Worm (Caenorhabditis elegans): ENCODE data around the gene glt-4.

Gene glt-4

DNA sequence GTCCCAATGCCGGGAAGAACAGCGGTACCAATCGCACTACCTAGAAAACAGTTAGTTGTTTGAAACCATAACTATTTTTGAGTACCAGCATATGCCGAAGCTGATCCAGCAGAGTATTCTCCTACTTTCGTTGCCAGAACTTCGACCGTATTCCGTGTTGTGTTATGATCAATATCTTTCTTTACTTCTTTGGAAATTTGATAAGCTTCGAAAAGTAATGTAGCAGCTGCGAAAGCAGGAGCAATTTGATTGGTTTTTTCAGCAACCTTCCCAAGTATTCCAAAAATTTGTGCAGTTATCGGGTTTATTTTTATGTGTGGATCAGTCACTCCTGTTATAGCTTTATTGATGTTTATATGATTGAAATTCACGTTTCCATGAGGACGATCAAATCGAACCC is 43.1 kb upstream of the glt-4 start:
- TF ChIP-seq npax-4 (tag; optimal IDR thresholded peaks at IDR 0.05) (no peak), hlh-13 (GFP tag; optimal IDR thresholded peaks at IDR 0.05) (no peak), nhr-11 (tag; optimal IDR thresholded peaks at IDR 0.05) (no peak), pqm-1 (tag; optimal IDR thresholded peaks at IDR 0.05) (no peak), ahr-1 (tag; optimal IDR thresholded peaks at IDR 0.05) (no peak), mec-3 (tag; optimal IDR thresholded peaks at IDR 0.05; ENCODE audit: borderline replicate concordance) (no peak), unc-3 (GFP tag; conservative IDR thresholded peaks at IDR 0.05) (no peak), unc-3 (tag; optimal IDR thresholded peaks at IDR 0.05) (no peak), hlh-8 (tag; optimal IDR thresholded peaks at IDR 0.05) (no peak), ceh-22 (tag; optimal IDR thresholded peaks at IDR 0.05) (no peak), hlh-15 (tag; optimal IDR thresholded peaks at IDR 0.05) (no peak), Y22D7AL.16 (tag; optimal IDR thresholded peaks at IDR 0.05) (no peak), pat-9 (tag; optimal IDR thresholded peaks at IDR 0.05) (no peak), lin-11 (tag; optimal IDR thresholded peaks at IDR 0.05) (no peak), ceh-31 (tag; optimal IDR thresholded peaks at IDR 0.05) (no peak), odd-2 (tag; optimal IDR thresholded peaks at IDR 0.05) (no peak), lim-6 (tag; optimal IDR thresholded peaks at IDR 0.05) (no peak), tbx-7 (tag; optimal IDR thresholded peaks at IDR 0.05) (no peak), nfya-1 (tag; optimal IDR thresholded peaks at IDR 0.05) (no peak)

- TF ChIP-seq C38D4.7 (GFP tag; optimal IDR thresholded peaks at IDR 0.05) (no peak), eyg-1 (tag; optimal IDR thresholded peaks at IDR 0.05) (no peak), syd-9 (tag; optimal IDR thresholded peaks at IDR 0.05) (no peak), ref-2 (tag; optimal IDR thresholded peaks at IDR 0.05) (no peak), nhr-232 (tag; optimal IDR thresholded peaks at IDR 0.05) (no peak), fkh-6 (tag; optimal IDR thresholded peaks at IDR 0.05) (no peak), ceh-9 (tag; optimal IDR thresholded peaks at IDR 0.05) (no peak)
These were observed 42.6 kb upstream of the glt-4 start, which contains the start of gene C03B1.14 for ce11 chrX:6360658-6361057. C03B1.14 (minus strand) TSS chrX:6360758.

- TF ChIP-seq ceh-24 (tag; optimal IDR thresholded peaks at IDR 0.05), result no peak
- no peak for TF ChIP-seq pha-2 (tag; optimal IDR thresholded peaks at IDR 0.05)
- TF ChIP-seq ama-1 (optimal IDR thresholded peaks at IDR 0.05), result no peak
- no peak for TF ChIP-seq C08G9.2 (tag; optimal IDR thresholded peaks at IDR 0.05)
- TF ChIP-seq pqm-1 (tag; optimal IDR thresholded peaks at IDR 0.05), result no peak
- no peak for TF ChIP-seq syd-9 (tag; optimal IDR thresholded peaks at IDR 0.05)
- TF ChIP-seq lim-6 (tag; optimal IDR thresholded peaks at IDR 0.05), result no peak
- TF ChIP-seq pax-1 (tag; optimal IDR thresholded peaks at IDR 0.05), result no peak
- TF ChIP-seq ceh-30 (tag; optimal IDR thresholded peaks at IDR 0.05), result no peak
- TF ChIP-seq ceh-9 (tag; optimal IDR thresholded peaks at IDR 0.05), result no peak
- TF ChIP-seq pha-4 (tag; optimal IDR thresholded peaks at IDR 0.05), result no peak
- no peak for TF ChIP-seq ahr-1 (tag; optimal IDR thresholded peaks at IDR 0.05)
- no peak for TF ChIP-seq eyg-1 (tag; optimal IDR thresholded peaks at IDR 0.05)
- no peak for TF ChIP-seq odd-2 (tag; optimal IDR thresholded peaks at IDR 0.05)
- no peak for TF ChIP-seq ceh-45 (GFP tag; IDR thresholded peaks at IDR 0.05)
- TF ChIP-seq K09A11.1 (tag; optimal IDR thresholded peaks at IDR 0.05; ENCODE audit: insufficient read depth), result no peak
- no peak for TF ChIP-seq ttx-3 (tag; optimal IDR thresholded peaks at IDR 0.05)
- TF ChIP-seq zip-5 (tag; optimal IDR thresholded peaks at IDR 0.05), result no peak
- no peak for TF ChIP-seq elt-4 (tag; optimal IDR thresholded peaks at IDR 0.05)
These were observed 39.0 kb upstream of the glt-4 start, which contains the start of gene C03B1.4 for ce11 chrX:6364196-6364595. C03B1.4 (plus strand) TSS chrX:6364496.

DNA sequence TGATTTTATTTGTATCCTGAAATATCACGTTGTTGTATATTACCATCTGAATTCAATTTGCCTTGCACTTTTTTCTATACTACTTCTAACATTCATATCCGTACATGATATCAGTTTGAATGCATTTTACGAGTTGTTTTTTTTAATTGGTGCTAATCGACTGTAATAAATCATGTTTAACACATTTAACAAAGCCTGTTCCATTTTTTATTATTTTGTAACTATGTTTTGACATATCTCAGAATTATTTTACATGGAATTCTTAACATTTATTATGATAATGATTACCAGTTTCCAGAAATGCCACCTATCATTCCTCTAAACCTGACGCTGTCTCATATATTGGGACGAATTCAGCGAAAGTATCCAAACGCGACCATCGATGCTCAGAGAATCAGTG is 37.5 kb upstream of the glt-4 start, which contains the start of gene C03B1.3:
C03B1.3 (plus strand) TSS at position 301 of the 400 bp plus-strand sequence.
- no peak for TF ChIP-seq unc-3 (GFP tag; conservative IDR thresholded peaks at IDR 0.05)
- TF ChIP-seq unc-3 (tag; optimal IDR thresholded peaks at IDR 0.05), result no peak
- TF ChIP-seq gmeb-2 (tag; optimal IDR thresholded peaks at IDR 0.05), result no peak
- TF ChIP-seq ahr-1 (tag; optimal IDR thresholded peaks at IDR 0.05), result no peak
- no peak for TF ChIP-seq pha-4 (tag; optimal IDR thresholded peaks at IDR 0.05)
- TF ChIP-seq ceh-30 (tag; optimal IDR thresholded peaks at IDR 0.05), result no peak
- no peak for TF ChIP-seq C38D4.7 (GFP tag; optimal IDR thresholded peaks at IDR 0.05)
- no peak for TF ChIP-seq F13H6.1 (tag; optimal IDR thresholded peaks at IDR 0.05)
- TF ChIP-seq ceh-2 (tag; optimal IDR thresholded peaks at IDR 0.05), result no peak
- no peak for TF ChIP-seq ttx-3 (tag; optimal IDR thresholded peaks at IDR 0.05)
- TF ChIP-seq fkh-6 (tag; optimal IDR thresholded peaks at IDR 0.05), result no peak
- TF ChIP-seq mec-3 (tag; optimal IDR thresholded peaks at IDR 0.05; ENCODE audit: borderline replicate concordance), result no peak
- TF ChIP-seq unc-42 (tag; optimal IDR thresholded peaks at IDR 0.05), result no peak
